Worm (Caenorhabditis elegans): ENCODE results near the gene F20C5.7.

DNA sequence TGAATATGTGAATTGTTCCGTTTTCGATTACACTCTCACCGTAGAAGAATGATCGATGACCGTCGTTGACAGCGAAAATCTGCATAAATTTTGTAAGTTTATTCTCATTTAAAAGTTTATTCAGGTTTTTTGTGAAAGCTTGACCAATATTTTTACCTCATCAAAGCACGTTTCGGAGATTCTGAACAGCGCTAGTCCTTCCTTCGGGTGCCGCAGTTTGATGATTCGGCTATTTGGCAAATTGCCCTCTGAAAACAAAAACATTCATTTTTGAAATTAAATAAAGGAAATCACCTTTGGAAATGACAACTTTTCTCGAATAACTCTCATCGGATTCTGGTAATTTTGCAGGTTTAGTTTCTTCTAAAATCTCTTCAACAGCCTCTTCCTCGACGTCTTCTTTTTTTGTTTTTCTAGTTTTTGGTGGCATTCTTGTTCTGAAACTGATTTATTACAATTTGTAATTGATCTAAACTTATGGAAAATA lies 4.5 kb downstream of the F20C5.7 start, which contains the start of gene F21D5.6:
- TF ChIP-seq nhr-11 (tag; optimal IDR thresholded peaks at IDR 0.05) = no peak
- TF ChIP-seq elt-2 (tag; optimal IDR thresholded peaks at IDR 0.05) = no peak
- no peak for TF ChIP-seq hlh-15 (tag; optimal IDR thresholded peaks at IDR 0.05)
- no peak for TF ChIP-seq ceh-30 (tag; optimal IDR thresholded peaks at IDR 0.05)
- TF ChIP-seq ttx-3 (tag; optimal IDR thresholded peaks at IDR 0.05) = no peak
- TF ChIP-seq ref-2 (tag; optimal IDR thresholded peaks at IDR 0.05) = no peak
- TF ChIP-seq zip-5 (tag; optimal IDR thresholded peaks at IDR 0.05) = no peak
- no peak for TF ChIP-seq C38D4.7 (GFP tag; optimal IDR thresholded peaks at IDR 0.05)
- TF ChIP-seq pat-9 (tag; optimal IDR thresholded peaks at IDR 0.05) = no peak
- no peak for TF ChIP-seq T23F11.4 (GFP tag; optimal IDR thresholded peaks at IDR 0.05)
